Worm (Caenorhabditis elegans) whole organism, L1 larva: ENCODE results near the gene str-214.

Experiments used
- ama-1 ChIP-seq: fragments of 150-350 bp; optimal IDR thresholded peaks from 2 replicates; lab custom pipeline; 2014
- blmp-1 ChIP-seq: fragments of 150-350 bp; optimal IDR thresholded peaks from 2 replicates; lab custom pipeline; 2014; ENCODE audit warnings: missing biosample characterization, missing genetic modification characterization
- ceh-82 ChIP-seq, 3 experiments: fragments of 150-350 bp in 1 of 3; sonication (generic microtip) in 2 of 3; optimal IDR thresholded peaks; 2 replicates each; lab custom pipeline; 2014 to 2017; ENCODE audit warnings: missing biosample characterization in 3 of 3, missing genetic modification characterization in 3 of 3
- dsc-1 ChIP-seq: sonication (generic microtip); optimal IDR thresholded peaks from 2 replicates; lab custom pipeline; 2016; ENCODE audit warnings: mild to moderate bottlenecking, missing genetic modification characterization, missing compliant biosample characterization
- nhr-237 ChIP-seq: fragments of 150-350 bp; optimal IDR thresholded peaks from 2 replicates; lab custom pipeline; 2014; ENCODE audit warnings: missing biosample characterization, missing genetic modification characterization
- skn-1 ChIP-seq: fragments of 150-350 bp; optimal IDR thresholded peaks from 2 replicates; lab custom pipeline; 2014; ENCODE audit warnings: missing biosample characterization, missing genetic modification characterization
- snu-23 ChIP-seq: sonication (generic microtip); optimal IDR thresholded peaks from 2 replicates; lab custom pipeline; 2016; ENCODE audit warnings: missing genetic modification characterization, missing compliant biosample characterization
- swsn-7 ChIP-seq: sonication (generic microtip); optimal IDR thresholded peaks from 2 replicates; lab custom pipeline; 2016; ENCODE audit warnings: missing genetic modification characterization, missing compliant biosample characterization
- zag-1 ChIP-seq: fragments of 150-350 bp; optimal IDR thresholded peaks from 2 replicates; lab custom pipeline; 2014; ENCODE audit warnings: missing biosample characterization, missing genetic modification characterization

- TF ChIP-seq ceh-82 (tag; optimal IDR thresholded peaks at IDR 0.05; lab: Kevin White, UChicago) (no peak), swsn-7 (tag; lab: Kevin White, UChicago) (no peak), blmp-1 (tag; lab: Kevin White, UChicago) (no peak), ama-1 (lab: Kevin White, UChicago) (no peak), dsc-1 (tag; lab: Kevin White, UChicago) (no peak), skn-1 (tag; lab: Kevin White, UChicago) (no peak), snu-23 (no peak), zag-1 (tag; lab: Kevin White, UChicago) (no peak), nhr-237 (tag; lab: Kevin White, UChicago) (no peak)
Measured at ce11 chrV:16346406-16347108, 31.5 kb downstream of the str-214 start, which contains the start of the genes W08G11.5 and W08G11.1.
